Worm (Caenorhabditis elegans) whole organism, young adult: ENCODE data around the gene plk-3.

Source experiments
- bed-1 ChIP-seq: fragments of 200-800 bp; sonication (Bioruptor generic); IDR thresholded peaks from 2 replicates; pipeline ENCODE4 v1.3.6; 2022; ENCODE audit warnings: missing genetic modification reagents, missing genetic modification characterization, missing compliant biosample characterization
- cebp-2 ChIP-seq: fragments of 200-800 bp; sonication (Bioruptor generic); IDR thresholded peaks from 2 replicates; pipeline ENCODE4 v1.3.6; 2022; ENCODE audit warnings: missing genetic modification characterization, missing compliant biosample characterization
- dpl-1 ChIP-seq: fragments of 150-350 bp; optimal IDR thresholded peaks from 2 replicates; lab custom pipeline; 2014; ENCODE audit warnings: missing biosample characterization, missing genetic modification reagents, missing genetic modification characterization
- hmg-1.2 ChIP-seq: fragments of 200-800 bp; sonication (Bioruptor generic); IDR thresholded peaks from 2 replicates; pipeline ENCODE4 v1.3.6; 2022; ENCODE audit warnings: missing genetic modification reagents, missing genetic modification characterization, missing compliant biosample characterization
- mes-4 ChIP-seq: sonication (generic microtip); optimal IDR thresholded peaks from 2 replicates; lab custom pipeline; 2016; ENCODE audit warnings: missing genotype, missing genetic modification characterization, missing compliant biosample characterization
- nhr-90 ChIP-seq: sonication (generic microtip); optimal IDR thresholded peaks from 2 replicates; lab custom pipeline; 2016; ENCODE audit warnings: missing genotype, mild to moderate bottlenecking, missing genetic modification characterization, missing compliant biosample characterization
- pha-4 ChIP-seq: fragments of 150-350 bp; sonication (generic microtip); optimal IDR thresholded peaks from 2 replicates; lab custom pipeline; 2014; ENCODE audit warnings: missing biosample characterization, missing genetic modification reagents, missing genetic modification characterization
- sea-2 ChIP-seq: fragments of 200-800 bp; sonication (Bioruptor generic); IDR thresholded peaks from 2 replicates; pipeline ENCODE4 v1.3.6; 2022; ENCODE audit warnings: missing genetic modification characterization, missing compliant biosample characterization
- tbp1 ChIP-seq: fragments of 200-800 bp; sonication (Bioruptor generic); optimal IDR thresholded peaks from 2 replicates; lab custom pipeline; 2018; ENCODE audit warnings: mild to moderate bottlenecking, missing genetic modification characterization, missing compliant biosample characterization
- tlf-1 ChIP-seq: fragments of 200-800 bp; sonication (Bioruptor generic); optimal IDR thresholded peaks from 2 replicates; lab custom pipeline; 2018; ENCODE audit warnings: mild to moderate bottlenecking, missing genetic modification characterization, missing compliant biosample characterization
- ztf-18 ChIP-seq: sonication (generic microtip); optimal IDR thresholded peaks from 2 replicates; lab custom pipeline; 2016; ENCODE audit warnings: missing genotype, mild to moderate bottlenecking, missing genetic modification characterization, missing compliant biosample characterization

- no peak for TF ChIP-seq cebp-2 (GFP tag; lab: Robert Waterston, UW)
- no peak for TF ChIP-seq ztf-18
- TF ChIP-seq hmg-1.2 (GFP tag; lab: Robert Waterston, UW): no peak
- TF ChIP-seq sea-2: no peak
- no peak for TF ChIP-seq nhr-90
- TF ChIP-seq dpl-1: no peak
- no peak for TF ChIP-seq tlf-1 (GFP tag; lab: Kevin White, UChicago)
- no peak for TF ChIP-seq pha-4 (tag; lab: Kevin White, UChicago)
- no peak for TF ChIP-seq tbp1 (GFP tag; lab: Kevin White, UChicago)
- TF ChIP-seq bed-1 (GFP tag; lab: Robert Waterston, UW): no peak
- no peak for TF ChIP-seq mes-4
Measured at ce11 chrIV:7497205-7497604, 24.2 kb upstream of the plk-3 start.
